Fruit fly (Drosophila melanogaster) whole organism, prepupa: ENCODE data around the gene CG9368.

Experiments used
- CG1621 ChIP-seq: fragments of 200-800 bp; sonication (Bioruptor generic); optimal IDR thresholded peaks from 3 replicates; lab custom pipeline; 2018; ENCODE audit warnings: missing biosample characterization, mild to moderate bottlenecking, missing genetic modification characterization
- CG6792 ChIP-seq: fragments of 200-800 bp; sonication (Bioruptor generic); optimal IDR thresholded peaks from 3 replicates; lab custom pipeline; 2016; ENCODE audit warnings: missing biosample characterization, missing genetic modification characterization
- CG6854 ChIP-seq: fragments of 200-800 bp; sonication (Bioruptor generic); optimal IDR thresholded peaks from 2 replicates; lab custom pipeline; 2017; ENCODE audit warnings: missing biosample characterization, mild to moderate bottlenecking, missing genetic modification characterization
- CG8119 ChIP-seq: fragments of 200-800 bp; sonication (Bioruptor generic); IDR thresholded peaks from 3 replicates; pipeline ENCODE4 v1.3.6; 2022; ENCODE audit warnings: missing biosample characterization, missing genetic modification characterization
- Eip78C ChIP-seq: fragments of 200-800 bp; sonication (Bioruptor generic); peaks from one replicate; lab custom pipeline; 2016; ENCODE audit warnings: missing biosample characterization, missing genetic modification characterization
- Ets21C ChIP-seq: fragments of 200-800 bp; sonication (Bioruptor generic); optimal IDR thresholded peaks from 3 replicates; lab custom pipeline; 2016; ENCODE audit warnings: missing biosample characterization, missing genetic modification characterization
- Ets96B ChIP-seq: fragments of 200-800 bp; optimal IDR thresholded peaks from 2 replicates; lab custom pipeline; 2019; ENCODE audit warnings: missing biosample characterization, mild to moderate bottlenecking, missing genetic modification characterization, moderate library complexity
- Met ChIP-seq: fragments of 200-800 bp; sonication (Bioruptor generic); optimal IDR thresholded peaks from 3 replicates; lab custom pipeline; 2016; ENCODE audit warnings: missing biosample characterization, missing genetic modification characterization
- Smox ChIP-seq: fragments of 200-800 bp; sonication (Bioruptor generic); optimal IDR thresholded peaks from 3 replicates; lab custom pipeline; 2016; ENCODE audit warnings: missing biosample characterization, missing genetic modification characterization
- achi ChIP-seq: fragments of 200-800 bp; sonication (Bioruptor generic); optimal IDR thresholded peaks from 3 replicates; lab custom pipeline; 2016; ENCODE audit warnings: missing biosample characterization, missing genetic modification characterization
- cyc ChIP-seq: fragments of 200-800 bp; sonication (Bioruptor generic); optimal IDR thresholded peaks from 3 replicates; lab custom pipeline; 2016; ENCODE audit warnings: missing biosample characterization, missing genetic modification characterization
- fkh ChIP-seq: fragments of 200-800 bp; sonication (Bioruptor generic); optimal IDR thresholded peaks from 3 replicates; lab custom pipeline; 2017; ENCODE audit warnings: missing biosample characterization, mild to moderate bottlenecking, missing genetic modification characterization, moderate library complexity

dm6 chr3L:19585979-19586378 lies 15.5 kb upstream of the CG9368 start, which contains the start of the genes CG9231 and CG9330:
- TF ChIP-seq Met (GFP tag; lab: Kevin White, UChicago) (peak; percentile 23), Smox (peak; percentile 23), Ets96B (tag; lab: Kevin White, UChicago) (no peak), CG6792 (GFP tag; lab: Kevin White, UChicago) (no peak), CG6854 (GFP tag; lab: Kevin White, UChicago) (no peak), CG1621 (tag; lab: Kevin White, UChicago) (no peak), cyc (peak; percentile 17), achi (GFP tag; lab: Kevin White, UChicago) (peak; percentile 83), fkh (no peak), CG8119 (GFP tag; lab: Robert Waterston, UW) (no peak), Ets21C (GFP tag; lab: Kevin White, UChicago) (no peak), Eip78C (GFP tag; lab: Kevin White, UChicago) (peak; percentile 87)
